Fruit fly (Drosophila melanogaster) whole organism, pupa: ENCODE results near the gene CG3164.

ENCODE experiments used
- CG14655 ChIP-seq: fragments of 200-800 bp; sonication (Bioruptor generic); optimal IDR thresholded peaks from 3 replicates; lab custom pipeline; 2017; ENCODE audit warnings: mild to moderate bottlenecking, missing biosample characterization, missing genetic modification reagents, missing genetic modification characterization
- CG15710 ChIP-seq: fragments of 200-800 bp; sonication (Bioruptor generic); optimal IDR thresholded peaks from 2 replicates; lab custom pipeline; 2018; ENCODE audit warnings: missing biosample characterization, mild to moderate bottlenecking, missing genetic modification characterization, moderate library complexity
- CG17806 ChIP-seq: fragments of 200-800 bp; sonication (Bioruptor generic); optimal IDR thresholded peaks from 2 replicates; lab custom pipeline; 2018; ENCODE audit warnings: missing biosample characterization, mild to moderate bottlenecking, missing genetic modification characterization, moderate library complexity
- CG32121 ChIP-seq: fragments of 200-800 bp; sonication (Bioruptor generic); IDR thresholded peaks from 2 replicates; pipeline ENCODE4 v1.3.6; 2022; ENCODE audit warnings: missing biosample characterization, missing genetic modification characterization
- CG34367 ChIP-seq: fragments of 200-800 bp; sonication (Bioruptor generic); optimal IDR thresholded peaks from 2 replicates; lab custom pipeline; 2018; ENCODE audit warnings: missing biosample characterization, mild to moderate bottlenecking, missing genetic modification characterization
- EcR ChIP-seq: fragments of 200-800 bp; sonication (Bioruptor generic); optimal IDR thresholded peaks from 3 replicates; lab custom pipeline; 2019; ENCODE audit warnings: missing biosample characterization, missing genetic modification characterization, mild to moderate bottlenecking, moderate library complexity, missing genetic modification reagents
- fd96Ca ChIP-seq: fragments of 200-800 bp; sonication (Bioruptor generic); IDR thresholded peaks from 3 replicates; pipeline ENCODE4 v1.3.6; 2022; ENCODE audit warnings: missing biosample characterization, missing genetic modification characterization
- gl ChIP-seq: fragments of 200-800 bp; sonication (Bioruptor generic); optimal IDR thresholded peaks from 2 replicates; lab custom pipeline; 2018; ENCODE audit warnings: missing biosample characterization, mild to moderate bottlenecking, missing genetic modification characterization

DNA sequence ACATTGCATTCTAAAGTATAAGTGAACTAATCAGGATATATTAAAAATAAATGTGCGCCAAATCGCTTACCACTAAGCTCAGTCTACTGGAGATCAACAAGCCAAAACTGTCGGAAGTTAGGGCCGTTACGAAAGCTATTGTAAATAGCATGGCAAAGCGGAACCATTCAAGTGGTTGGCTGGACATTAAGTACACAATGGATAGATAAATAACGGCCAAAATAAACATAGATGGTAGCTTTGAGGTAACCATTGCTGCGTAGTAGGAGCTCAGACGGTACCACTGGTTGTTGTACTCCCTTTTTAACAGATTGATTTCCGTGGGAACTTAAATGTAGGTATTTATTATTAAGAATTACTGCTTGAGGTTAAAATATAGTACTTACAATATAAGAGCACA lies 12.8 kb downstream of the CG3164 start:
- TF ChIP-seq fd96Ca (GFP tag; lab: Robert Waterston, UW): no peak
- no peak for TF ChIP-seq EcR
- TF ChIP-seq CG15710: no peak
- no peak for TF ChIP-seq CG14655 (GFP tag; lab: Kevin White, UChicago)
- TF ChIP-seq CG32121: no peak
- no peak for TF ChIP-seq CG17806 (tag; lab: Kevin White, UChicago)
- no peak for TF ChIP-seq CG34367
- TF ChIP-seq gl (tag; lab: Kevin White, UChicago): no peak
